Fruit fly (Drosophila melanogaster): ENCODE results near the gene CG2258.

DNA sequence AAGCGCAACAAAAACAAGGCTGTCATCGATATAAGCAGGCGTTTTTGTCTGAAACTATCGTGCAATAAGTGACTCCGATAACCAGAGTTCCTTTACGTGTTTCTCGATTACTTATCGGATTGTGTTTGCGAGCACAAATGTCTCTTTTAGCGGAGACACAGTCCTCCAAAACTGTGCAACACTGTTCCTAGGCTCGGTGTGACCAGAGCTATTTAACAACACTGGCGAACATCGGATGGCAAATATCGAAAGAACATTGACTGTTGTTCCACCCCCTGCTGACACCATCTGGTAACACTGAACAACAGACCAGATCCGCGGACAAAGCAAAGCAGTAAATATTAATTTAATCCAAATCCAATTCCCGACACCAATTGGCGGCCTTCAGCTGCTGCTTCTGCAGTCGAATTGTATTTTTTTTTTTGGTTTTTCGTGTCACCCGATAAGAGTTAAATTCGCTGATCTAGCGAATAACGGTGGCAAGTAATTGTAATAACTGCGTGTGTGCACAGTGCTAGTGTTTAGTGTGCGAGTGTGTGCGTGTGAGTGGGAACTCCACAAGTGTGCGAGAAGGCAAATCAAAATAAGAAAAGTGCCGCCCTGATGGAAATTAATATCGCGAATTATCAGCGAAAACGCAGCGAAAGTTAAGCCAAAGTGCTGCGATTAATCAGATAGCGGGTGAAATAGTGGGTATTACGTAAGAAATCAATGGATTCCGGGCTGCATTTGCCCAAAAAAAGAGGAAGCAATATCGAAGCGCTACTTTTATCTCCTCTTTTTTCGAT lies 40.3 kb downstream of the CG2258 start, which contains the start of gene mys:
- no peak for TF ChIP-seq CG10348 (GFP tag; IDR thresholded peaks at IDR 0.05)
- no peak for TF ChIP-seq rn (GFP tag; IDR thresholded peaks at IDR 0.05)
- peak; percentile 40 for TF ChIP-seq CG14655 (GFP tag; optimal IDR thresholded peaks at IDR 0.05)
- no peak for TF ChIP-seq D1 (tag; optimal IDR thresholded peaks at IDR 0.05)
- no peak for TF ChIP-seq CG32121 (GFP tag; IDR thresholded peaks at IDR 0.05)
- TF ChIP-seq CG8301 (tag; optimal IDR thresholded peaks at IDR 0.05), result peak; percentile 27
- no peak for TF ChIP-seq CG34367 (tag; optimal IDR thresholded peaks at IDR 0.05)
- TF ChIP-seq fd96Ca (GFP tag; IDR thresholded peaks at IDR 0.05), result peak; percentile 18; the same call in 1 of the 3 replicates
- no peak for TF ChIP-seq EcR (GFP tag; optimal IDR thresholded peaks at IDR 0.05)
- TF ChIP-seq Snoo (tag; optimal IDR thresholded peaks at IDR 0.05), result no peak
